Fruit fly (Drosophila melanogaster): ENCODE results near the gene CG4631.

Gene CG4631

DNA sequence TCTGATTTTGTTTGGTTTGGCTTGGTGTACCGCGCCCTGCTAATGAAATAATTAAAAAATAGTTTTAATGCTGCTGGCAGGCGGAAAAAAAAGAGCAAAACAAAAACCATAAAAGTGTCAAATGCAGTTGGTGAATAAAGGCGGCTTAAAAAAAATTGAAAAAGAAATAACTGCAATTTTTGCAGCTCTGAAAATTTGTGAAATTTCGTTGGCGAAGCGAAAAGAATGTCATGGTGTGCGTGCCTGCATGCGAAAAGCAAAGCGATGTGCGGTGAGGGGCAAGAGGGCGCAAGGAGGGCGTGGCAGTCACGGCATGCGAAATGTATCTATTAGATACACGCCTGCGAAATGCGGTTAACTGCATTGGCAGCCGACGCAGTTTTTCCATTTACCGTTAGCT lies 31.2 kb downstream of the CG4631 start:
- no peak for TF ChIP-seq tai (GFP tag; optimal IDR thresholded peaks at IDR 0.05)
- no peak for TF ChIP-seq CG9705 (GFP tag; optimal IDR thresholded peaks at IDR 0.05)
- TF ChIP-seq HLH106 (tag; optimal IDR thresholded peaks at IDR 0.05) = no peak
- TF ChIP-seq sv (GFP tag; optimal IDR thresholded peaks at IDR 0.05) = no peak
- no peak for TF ChIP-seq CG32264 (GFP tag; optimal IDR thresholded peaks at IDR 0.05)
- no peak for TF ChIP-seq Rel (GFP tag; optimal IDR thresholded peaks at IDR 0.05)
- TF ChIP-seq Rel (tag; optimal IDR thresholded peaks at IDR 0.05) = no peak
- TF ChIP-seq jim (GFP tag; optimal IDR thresholded peaks at IDR 0.05) = no peak
- TF ChIP-seq Abd-B (GFP tag; optimal IDR thresholded peaks at IDR 0.05) = no peak
- TF ChIP-seq Hnf4 (GFP tag; optimal IDR thresholded peaks at IDR 0.05) = no peak

DNA sequence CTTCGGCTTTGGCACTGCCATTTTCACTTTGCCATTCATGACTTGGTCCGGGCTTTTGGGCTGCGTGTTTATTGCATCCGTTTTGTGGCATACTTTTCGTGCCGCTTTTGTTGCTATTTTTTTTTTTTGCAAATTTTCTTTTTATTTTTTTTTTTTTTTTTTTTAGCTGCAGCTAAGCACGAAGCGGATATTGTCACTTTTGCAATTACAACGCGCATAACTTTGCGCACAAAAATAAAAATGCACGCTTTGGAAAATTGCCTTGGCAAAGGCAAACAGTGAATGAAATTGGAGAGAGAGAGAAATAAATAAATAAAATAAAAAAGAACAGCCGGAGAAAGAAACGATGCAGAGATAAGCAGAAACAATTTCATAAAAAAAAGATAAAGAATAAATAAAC lies 33.7 kb downstream of the CG4631 start:
- TF ChIP-seq Dfd (GFP tag; optimal IDR thresholded peaks at IDR 0.05) (no peak), psq (GFP tag; optimal IDR thresholded peaks at IDR 0.05) (peak; percentile 29), br (GFP tag; optimal IDR thresholded peaks at IDR 0.05) (no peak)

DNA sequence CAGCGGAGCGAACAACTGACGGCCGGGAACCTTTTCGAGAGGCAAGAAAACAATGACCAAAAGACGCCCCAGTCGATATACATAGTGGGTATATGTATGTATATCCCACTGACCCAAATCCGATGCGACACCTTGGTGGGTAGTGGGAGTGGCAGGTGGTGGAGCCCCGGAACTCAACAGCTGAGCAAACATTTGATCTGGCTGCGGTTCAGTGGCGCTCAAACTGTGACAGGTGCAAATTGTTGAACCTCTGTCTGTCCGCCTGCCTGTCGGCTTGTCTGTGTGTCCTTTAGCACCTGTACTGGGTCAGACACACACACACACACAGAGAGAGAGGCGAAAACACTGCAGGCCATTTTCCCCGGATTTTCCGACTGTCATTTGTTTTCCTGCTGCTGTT lies 36.3 kb downstream of the CG4631 start:
- no peak for TF ChIP-seq jim (GFP tag; optimal IDR thresholded peaks at IDR 0.05)
- TF ChIP-seq Dif (GFP tag; optimal IDR thresholded peaks at IDR 0.05; ENCODE audit: partially characterized antibody) = no peak
- no peak for TF ChIP-seq N (GFP tag; optimal IDR thresholded peaks at IDR 0.05)
- TF ChIP-seq sage (GFP tag; optimal IDR thresholded peaks at IDR 0.05) = no peak
- TF ChIP-seq Jra (GFP tag; optimal IDR thresholded peaks at IDR 0.05) = no peak
- no peak for TF ChIP-seq lola (GFP tag; optimal IDR thresholded peaks at IDR 0.05)
- no peak for TF ChIP-seq CG9705 (GFP tag; optimal IDR thresholded peaks at IDR 0.05)
- no peak for TF ChIP-seq Hr78 (GFP tag; optimal IDR thresholded peaks at IDR 0.05)
- TF ChIP-seq usp (GFP tag; optimal IDR thresholded peaks at IDR 0.05) = no peak
- no peak for TF ChIP-seq woc (GFP tag; optimal IDR thresholded peaks at IDR 0.05)
- no peak for TF ChIP-seq Mio (GFP tag; optimal IDR thresholded peaks at IDR 0.05)

DNA sequence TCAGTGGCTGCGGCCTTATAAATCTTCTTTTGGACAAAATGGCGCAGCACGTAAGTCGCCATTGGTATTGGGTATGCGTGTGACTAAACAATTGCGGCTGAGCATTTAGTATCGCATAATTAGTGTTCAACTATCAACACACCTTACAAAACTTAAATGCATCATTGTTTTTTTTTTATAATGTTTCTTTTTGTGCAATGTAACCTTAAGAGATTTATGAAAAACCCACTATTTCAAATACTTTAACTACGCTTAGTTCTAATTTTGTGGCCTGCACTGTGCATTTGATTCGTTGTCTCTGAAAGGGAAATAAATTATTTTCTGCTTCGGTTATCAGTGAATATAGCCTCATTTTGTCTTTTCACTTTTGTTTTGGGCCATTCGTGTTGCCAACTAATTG lies 36.8 kb downstream of the CG4631 start:
- TF ChIP-seq N (GFP tag; optimal IDR thresholded peaks at IDR 0.05) (no peak), HLH106 (tag; optimal IDR thresholded peaks at IDR 0.05) (peak; percentile 54), woc (GFP tag; optimal IDR thresholded peaks at IDR 0.05) (peak; percentile 20), br (GFP tag; optimal IDR thresholded peaks at IDR 0.05) (peak; percentile 47), CrebA (GFP tag; optimal IDR thresholded peaks at IDR 0.05; ENCODE audit: borderline replicate concordance) (no peak), Jra (GFP tag; optimal IDR thresholded peaks at IDR 0.05) (no peak), sv (GFP tag; optimal IDR thresholded peaks at IDR 0.05) (peak; percentile 40), Vsx2 (GFP tag; optimal IDR thresholded peaks at IDR 0.05; ENCODE audit: partially characterized antibody) (no peak), OdsH (GFP tag; optimal IDR thresholded peaks at IDR 0.05) (peak; percentile 39), CG9705 (GFP tag; optimal IDR thresholded peaks at IDR 0.05) (peak; percentile 7), psq (GFP tag; optimal IDR thresholded peaks at IDR 0.05) (peak; percentile 58), dsf (GFP tag; optimal IDR thresholded peaks at IDR 0.05; ENCODE audit: borderline replicate concordance) (no peak), brk (GFP tag; optimal IDR thresholded peaks at IDR 0.05) (no peak), dmrt93B (GFP tag; optimal IDR thresholded peaks at IDR 0.05) (peak; percentile 39), usp (GFP tag; optimal IDR thresholded peaks at IDR 0.05) (no peak), ey (GFP tag; optimal IDR thresholded peaks at IDR 0.05) (peak; percentile 69), Dif (GFP tag; optimal IDR thresholded peaks at IDR 0.05; ENCODE audit: partially characterized antibody) (no peak), pan (optimal IDR thresholded peaks at IDR 0.05) (no peak), rgr (GFP tag; optimal IDR thresholded peaks at IDR 0.05) (peak; percentile 56), Myc (optimal IDR thresholded peaks at IDR 0.05) (no peak), Rel (GFP tag; optimal IDR thresholded peaks at IDR 0.05) (no peak), Rel (tag; optimal IDR thresholded peaks at IDR 0.05) (no peak), GATAd (GFP tag; optimal IDR thresholded peaks at IDR 0.05) (no peak), fru (GFP tag; optimal IDR thresholded peaks at IDR 0.05) (peak; percentile 68), Hnf4 (GFP tag; optimal IDR thresholded peaks at IDR 0.05) (peak; percentile 42), lola (GFP tag; optimal IDR thresholded peaks at IDR 0.05) (no peak), Abd-B (GFP tag; optimal IDR thresholded peaks at IDR 0.05) (no peak), Mio (GFP tag; optimal IDR thresholded peaks at IDR 0.05) (no peak), foxo (GFP tag; optimal IDR thresholded peaks at IDR 0.05) (peak in 1 of 2 experiments; percentile 74), h (GFP tag; optimal IDR thresholded peaks at IDR 0.05) (peak; percentile 61), dl (GFP tag; optimal IDR thresholded peaks at IDR 0.05; ENCODE audit: insufficient read depth in 1 of 2, partially characterized antibody in 2 of 2) (no peak), Hr83 (GFP tag; optimal IDR thresholded peaks at IDR 0.05; ENCODE audit: poor library complexity, severe bottlenecking) (no peak), Hr78 (GFP tag; optimal IDR thresholded peaks at IDR 0.05) (no peak), sage (GFP tag; optimal IDR thresholded peaks at IDR 0.05) (no peak), jim (GFP tag; optimal IDR thresholded peaks at IDR 0.05) (no peak), tai (GFP tag; optimal IDR thresholded peaks at IDR 0.05) (no peak), Dfd (GFP tag; optimal IDR thresholded peaks at IDR 0.05) (no peak), CG32264 (GFP tag; optimal IDR thresholded peaks at IDR 0.05) (no peak), Sp1 (GFP tag; optimal IDR thresholded peaks at IDR 0.05) (peak; percentile 64)
